Worm (Caenorhabditis elegans): ENCODE data around the gene dao-6.
A peak's percentile ranks its signal among the peaks of the same experiment; 100 is the strongest.

dao-6 gene

DNA sequence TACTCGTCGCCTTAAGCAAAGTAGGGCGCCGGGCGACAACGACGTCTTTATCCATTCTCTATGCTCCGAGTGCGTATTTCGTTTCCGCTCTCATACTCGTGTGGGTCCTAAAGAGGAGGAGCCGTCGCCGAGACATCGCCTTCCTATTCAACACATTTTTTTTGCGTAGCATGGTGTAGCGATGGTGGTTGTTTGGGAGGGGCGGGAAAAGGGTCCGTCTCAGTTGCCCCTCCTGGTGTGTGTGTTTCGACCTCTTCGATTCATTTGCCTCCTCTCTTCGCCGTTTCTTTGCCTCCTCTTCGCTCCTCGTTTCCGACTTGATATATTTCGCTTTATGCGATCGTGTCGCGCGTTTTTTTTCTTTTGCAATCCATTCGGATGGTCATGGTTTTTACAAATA is 34.2 kb downstream of the dao-6 start:
- TF ChIP-seq nhr-23 (tag; optimal IDR thresholded peaks at IDR 0.05), result no peak
- TF ChIP-seq ceh-82 (tag; optimal IDR thresholded peaks at IDR 0.05), result no peak
- no peak for TF ChIP-seq sem-4 (tag; optimal IDR thresholded peaks at IDR 0.05)
- TF ChIP-seq mdl-1 (tag; optimal IDR thresholded peaks at IDR 0.05), result no peak
- no peak for TF ChIP-seq C34F6.9 (tag; optimal IDR thresholded peaks at IDR 0.05)

DNA sequence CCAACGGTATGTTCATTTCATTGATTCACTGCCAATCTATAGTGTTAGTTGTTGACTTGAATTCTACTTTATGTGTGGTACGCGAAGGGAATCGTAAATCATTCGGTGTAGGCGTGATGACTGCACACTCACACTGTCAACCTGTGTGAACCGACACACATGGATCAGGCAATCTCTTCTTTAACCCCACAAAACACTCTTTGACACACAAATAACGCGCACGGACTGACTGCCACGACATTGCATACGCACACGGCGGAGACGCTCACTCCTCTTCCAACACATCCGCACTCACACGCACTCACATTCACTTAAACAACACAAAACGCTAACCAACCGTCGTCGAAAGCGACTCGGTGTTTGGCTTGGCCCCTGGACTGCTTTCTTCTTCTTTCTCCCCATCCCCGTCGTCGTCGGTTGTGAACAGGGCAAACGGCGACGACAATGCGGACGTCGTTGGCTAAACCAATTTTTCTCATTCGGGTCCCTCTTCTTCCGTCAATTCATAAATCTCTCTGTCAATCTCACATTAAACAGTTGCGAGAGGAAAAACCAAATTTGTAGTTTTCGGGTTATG is 35.8 kb downstream of the dao-6 start:
- no peak for TF ChIP-seq nhr-237 (tag; optimal IDR thresholded peaks at IDR 0.05)
- peak; percentile 1 for TF ChIP-seq sma-9 (GFP tag; optimal IDR thresholded peaks at IDR 0.05)
- TF ChIP-seq sma-9 (tag; optimal IDR thresholded peaks at IDR 0.05), result no peak
- peak; percentile 19 for TF ChIP-seq nhr-129 (tag; optimal IDR thresholded peaks at IDR 0.05)
- no peak for TF ChIP-seq ztf-1 (GFP tag; conservative IDR thresholded peaks at IDR 0.05)
- TF ChIP-seq nhr-21 (tag; optimal IDR thresholded peaks at IDR 0.05), result peak; percentile 41

- TF ChIP-seq lin-13 (GFP tag; optimal IDR thresholded peaks at IDR 0.05) (no peak), fos-1 (tag; optimal IDR thresholded peaks at IDR 0.05) (no peak), ZK546.5 (tag; optimal IDR thresholded peaks at IDR 0.05) (no peak), nhr-11 (tag; optimal IDR thresholded peaks at IDR 0.05) (no peak), blmp-1 (tag; optimal IDR thresholded peaks at IDR 0.05; ENCODE audit: insufficient read depth) (no peak), mab-5 (tag; optimal IDR thresholded peaks at IDR 0.05) (no peak), nhr-12 (tag; optimal IDR thresholded peaks at IDR 0.05) (no peak), lsy-2 (tag; optimal IDR thresholded peaks at IDR 0.05) (no peak), egl-27 (tag; optimal IDR thresholded peaks at IDR 0.05) (no peak), R02D3.7 (tag; optimal IDR thresholded peaks at IDR 0.05) (no peak), snpc-4 (tag; optimal IDR thresholded peaks at IDR 0.05) (no peak), gmeb-1 (tag; optimal IDR thresholded peaks at IDR 0.05) (no peak)
These were observed 36.4 kb downstream of the dao-6 start, which contains the start of gene tlk-1 for ce11 chrIII:9699576-9699975. tlk-1 (plus strand) TSS chrIII:9699876.

DNA sequence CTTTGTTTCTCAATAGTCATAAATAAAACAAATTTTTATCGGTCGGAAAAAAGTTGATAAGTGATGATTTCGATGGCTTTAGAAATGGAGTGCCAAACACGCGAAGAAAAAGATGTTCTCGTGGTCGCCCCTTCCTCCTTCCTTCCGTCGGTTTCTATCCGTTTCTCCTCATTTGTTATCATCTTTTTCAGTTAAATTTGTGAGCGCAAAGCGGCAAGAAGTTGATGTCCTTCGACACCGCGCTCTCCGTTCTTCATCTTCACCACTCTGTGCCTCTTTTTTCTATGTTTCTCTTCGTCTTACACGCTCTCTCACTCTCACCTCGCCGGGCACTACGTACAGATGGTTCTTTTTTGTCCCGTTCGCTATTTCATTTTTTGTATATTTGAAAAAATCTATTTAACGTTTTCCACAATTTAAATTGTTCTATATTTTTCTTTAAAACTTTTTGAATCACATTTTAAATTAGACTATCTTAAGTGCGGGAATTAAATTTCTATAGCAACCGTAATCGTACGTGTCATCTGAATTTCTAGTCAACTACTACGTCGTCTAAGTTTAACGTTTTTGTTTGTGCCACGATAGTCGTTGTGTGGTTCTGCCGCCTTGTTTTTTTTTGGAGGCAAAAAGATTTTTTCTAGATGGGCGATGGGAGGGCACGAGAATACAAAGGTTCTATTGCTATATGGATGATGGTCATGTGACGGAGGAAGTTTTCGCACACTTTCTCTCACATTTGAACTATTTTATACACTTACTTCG is 37.2 kb downstream of the dao-6 start:
- TF ChIP-seq F13H6.1 (tag; optimal IDR thresholded peaks at IDR 0.05), result peak; percentile 36
- peak; percentile 44 for TF ChIP-seq C34F6.9 (tag; optimal IDR thresholded peaks at IDR 0.05)
- TF ChIP-seq elt-3 (tag; optimal IDR thresholded peaks at IDR 0.05), result no peak
- TF ChIP-seq fos-1 (tag; optimal IDR thresholded peaks at IDR 0.05), result peak; percentile 50
- peak; percentile 70 for TF ChIP-seq sem-4 (tag; optimal IDR thresholded peaks at IDR 0.05)
- peak; percentile 44 for TF ChIP-seq sma-9 (GFP tag; optimal IDR thresholded peaks at IDR 0.05)
- TF ChIP-seq sma-9 (tag; optimal IDR thresholded peaks at IDR 0.05), result no peak
- peak; percentile 71 for TF ChIP-seq nhr-21 (tag; optimal IDR thresholded peaks at IDR 0.05)
- peak; percentile 20 for TF ChIP-seq ztf-4 (tag; optimal IDR thresholded peaks at IDR 0.05)
- TF ChIP-seq egl-27 (tag; optimal IDR thresholded peaks at IDR 0.05), result peak; percentile 30
- TF ChIP-seq snpc-4 (tag; optimal IDR thresholded peaks at IDR 0.05), result no peak
- peak; percentile 2 for TF ChIP-seq sma-3 (GFP tag; optimal IDR thresholded peaks at IDR 0.05)
- peak; percentile 43 to 61 for TF ChIP-seq mdl-1 (tag; optimal IDR thresholded peaks at IDR 0.05)
- peak; percentile 7 for TF ChIP-seq nhr-129 (tag; optimal IDR thresholded peaks at IDR 0.05)
- no peak for TF ChIP-seq mbf-1 (tag; optimal IDR thresholded peaks at IDR 0.05)
- peak in 1 of 2 experiments; percentile 50 for TF ChIP-seq lsy-2 (tag; optimal IDR thresholded peaks at IDR 0.05)

DNA sequence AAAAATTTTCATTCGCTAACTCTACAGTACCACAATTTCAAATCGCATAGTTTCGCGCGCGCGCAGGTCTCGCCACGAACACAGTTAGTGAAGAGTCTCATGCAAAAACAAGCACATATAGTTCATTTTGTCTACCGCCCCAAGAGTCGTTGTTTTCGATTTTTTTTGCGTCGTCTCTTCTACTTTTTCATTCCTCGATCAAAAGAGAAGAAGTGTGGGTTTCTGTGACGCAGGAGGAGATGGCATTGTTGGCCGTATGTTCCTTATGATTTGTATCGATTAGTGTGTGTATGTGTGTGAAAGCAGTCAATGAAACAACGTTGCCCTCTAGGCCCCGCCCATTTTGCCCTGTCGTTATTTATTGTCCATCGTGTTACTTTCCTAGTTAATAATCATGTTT is 38.1 kb downstream of the dao-6 start:
- TF ChIP-seq mdl-1 (tag; optimal IDR thresholded peaks at IDR 0.05) (no peak), ceh-82 (tag; optimal IDR thresholded peaks at IDR 0.05) (no peak), unc-39 (tag; optimal IDR thresholded peaks at IDR 0.05) (no peak), nhr-129 (tag; optimal IDR thresholded peaks at IDR 0.05) (peak; percentile 21), nhr-237 (tag; optimal IDR thresholded peaks at IDR 0.05) (no peak), ama-1 (optimal IDR thresholded peaks at IDR 0.05) (no peak), nhr-12 (tag; optimal IDR thresholded peaks at IDR 0.05) (no peak)

ce11 chrIII:9697323-9697722 is 38.7 kb downstream of the dao-6 start:
- TF ChIP-seq nhr-10 (tag; optimal IDR thresholded peaks at IDR 0.05) (no peak), nhr-77 (tag; optimal IDR thresholded peaks at IDR 0.05) (no peak), Y55F3AM.14 (GFP tag; optimal IDR thresholded peaks at IDR 0.05) (no peak), aly-2 (tag; optimal IDR thresholded peaks at IDR 0.05) (no peak), C34F6.9 (tag; optimal IDR thresholded peaks at IDR 0.05) (peak; percentile 67), F13H6.1 (tag; optimal IDR thresholded peaks at IDR 0.05) (peak; percentile 76), peb-1 (tag; optimal IDR thresholded peaks at IDR 0.05) (no peak), nhr-21 (tag; optimal IDR thresholded peaks at IDR 0.05) (no peak), lin-39 (tag; optimal IDR thresholded peaks at IDR 0.05) (no peak), blmp-1 (tag; optimal IDR thresholded peaks at IDR 0.05; ENCODE audit: insufficient read depth) (no peak), unc-62 (GFP tag; optimal IDR thresholded peaks at IDR 0.05) (no peak), fos-1 (tag; optimal IDR thresholded peaks at IDR 0.05) (peak; percentile 89), nhr-23 (tag; optimal IDR thresholded peaks at IDR 0.05) (no peak), sem-4 (tag; optimal IDR thresholded peaks at IDR 0.05) (no peak), nhr-11 (tag; optimal IDR thresholded peaks at IDR 0.05) (no peak), unc-55 (GFP tag; optimal IDR thresholded peaks at IDR 0.05) (peak; percentile 48), ZK546.5 (tag; optimal IDR thresholded peaks at IDR 0.05) (no peak), lin-13 (GFP tag; optimal IDR thresholded peaks at IDR 0.05) (peak; percentile 12), ama-1 (optimal IDR thresholded peaks at IDR 0.05) (no peak), R02D3.7 (tag; optimal IDR thresholded peaks at IDR 0.05) (no peak), sma-3 (GFP tag; optimal IDR thresholded peaks at IDR 0.05) (no peak), nhr-12 (tag; optimal IDR thresholded peaks at IDR 0.05) (no peak), crh-2 (tag; optimal IDR thresholded peaks at IDR 0.05) (peak; percentile 70)

Measured in whole organism, L2 larva.